Worm (Caenorhabditis elegans): Measurements from ENCODE around the gene ccch-1.

DNA sequence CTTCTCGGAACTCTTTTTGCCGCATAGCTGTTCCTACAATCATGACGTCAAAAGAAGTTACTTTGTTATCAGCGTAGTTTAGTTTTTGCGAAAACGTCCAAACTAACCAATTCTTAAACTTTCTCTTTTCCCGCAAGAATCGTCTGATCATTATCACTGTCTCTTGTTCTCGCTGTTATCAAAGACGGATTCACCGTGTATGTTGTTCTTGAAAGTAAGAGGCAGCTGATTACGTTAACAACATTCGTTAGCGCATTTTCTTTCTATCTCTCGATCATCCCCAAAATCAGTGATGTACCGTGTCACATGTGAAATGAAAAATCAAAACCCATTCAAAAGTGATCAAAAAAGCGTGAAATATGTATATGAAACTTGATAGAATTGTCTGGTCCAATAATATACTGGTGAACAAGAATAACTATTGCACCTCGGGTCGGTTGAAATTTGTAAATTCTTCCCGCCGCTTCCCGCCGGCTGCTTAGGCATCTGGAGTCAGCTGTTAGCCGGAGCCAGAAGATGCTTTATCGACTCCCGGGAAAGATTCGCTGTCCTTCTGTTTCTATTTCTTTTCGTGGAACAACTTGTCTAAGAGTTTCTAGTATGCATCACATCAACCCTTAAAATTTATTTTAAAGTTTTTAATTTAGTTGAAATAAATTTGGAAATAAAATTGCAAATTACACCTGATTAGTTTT lies 7.0 kb downstream of the ccch-1 start:
- no peak for TF ChIP-seq ztf-1 (GFP tag; conservative IDR thresholded peaks at IDR 0.05)
- TF ChIP-seq unc-62 (GFP tag; optimal IDR thresholded peaks at IDR 0.05), result no peak
- TF ChIP-seq unc-39 (tag; optimal IDR thresholded peaks at IDR 0.05), result no peak
- TF ChIP-seq lin-13 (GFP tag; optimal IDR thresholded peaks at IDR 0.05), result no peak
- TF ChIP-seq ceh-82 (tag; optimal IDR thresholded peaks at IDR 0.05), result no peak
- no peak for TF ChIP-seq unc-55 (GFP tag; optimal IDR thresholded peaks at IDR 0.05)
- TF ChIP-seq mdl-1 (tag; optimal IDR thresholded peaks at IDR 0.05), result no peak
- no peak for TF ChIP-seq skn-1 (tag; optimal IDR thresholded peaks at IDR 0.05)
- TF ChIP-seq elt-3 (tag; optimal IDR thresholded peaks at IDR 0.05), result no peak
- TF ChIP-seq snpc-4 (tag; optimal IDR thresholded peaks at IDR 0.05), result no peak
- TF ChIP-seq nhr-25 (tag; optimal IDR thresholded peaks at IDR 0.05), result peak; percentile 50
- no peak for TF ChIP-seq C34F6.9 (tag; optimal IDR thresholded peaks at IDR 0.05)
- TF ChIP-seq ZK546.5 (tag; optimal IDR thresholded peaks at IDR 0.05), result no peak
- TF ChIP-seq fos-1 (tag; optimal IDR thresholded peaks at IDR 0.05), result peak; percentile 93

Measured in whole organism, L2 larva.